Fruit fly (Drosophila melanogaster): Measurements from ENCODE around the gene Lsp1gamma.

Lsp1gamma gene

DNA sequence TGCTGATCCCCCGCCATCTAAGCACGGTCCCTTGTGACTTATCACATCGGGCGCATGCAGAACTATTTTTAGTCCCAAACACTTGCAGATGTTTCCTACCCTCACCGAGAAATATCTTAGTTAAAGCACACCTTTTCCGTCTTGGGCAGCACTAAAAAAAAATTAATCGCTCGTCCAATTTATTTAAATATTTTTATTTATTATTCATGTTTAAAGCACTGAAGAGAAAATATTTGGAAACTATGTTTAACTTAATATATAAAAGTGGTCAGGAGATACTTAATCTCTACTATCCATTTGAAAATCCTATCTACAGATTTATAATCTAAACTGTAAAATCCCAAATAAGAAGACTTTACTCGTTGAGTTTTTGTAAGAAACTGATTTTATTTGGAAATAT, 43.7 kb downstream of the Lsp1gamma start (continued):
- TF ChIP-seq dpn (GFP tag; optimal IDR thresholded peaks at IDR 0.05) (no peak), NC2β (GFP tag; optimal IDR thresholded peaks at IDR 0.05) (no peak), Ets97D (GFP tag; optimal IDR thresholded peaks at IDR 0.05) (no peak), ems (GFP tag; optimal IDR thresholded peaks at IDR 0.05) (no peak), Hr39 (optimal IDR thresholded peaks at IDR 0.05) (no peak), CG2875 (GFP tag; optimal IDR thresholded peaks at IDR 0.05) (peak; percentile 16), CG11504 (tag; optimal IDR thresholded peaks at IDR 0.05) (peak; percentile 66), dimm (GFP tag; IDR thresholded peaks at IDR 0.05) (no peak), slou (GFP tag; optimal IDR thresholded peaks at IDR 0.05) (no peak), Tbp (GFP tag; optimal IDR thresholded peaks at IDR 0.05) (no peak), dmrt11E (tag; optimal IDR thresholded peaks at IDR 0.05) (peak; percentile 70), psq (GFP tag; optimal IDR thresholded peaks at IDR 0.05) (no peak), tio (GFP tag; optimal IDR thresholded peaks at IDR 0.05) (no peak), Dfd (GFP tag; optimal IDR thresholded peaks at IDR 0.05) (no peak), CG18599 (GFP tag; optimal IDR thresholded peaks at IDR 0.05) (no peak), CG10321 (GFP tag; IDR thresholded peaks at IDR 0.05) (no peak), Aef1 (GFP tag; IDR thresholded peaks at IDR 0.05) (no peak), run (tag; optimal IDR thresholded peaks at IDR 0.05) (no peak), lov (optimal IDR thresholded peaks at IDR 0.05) (no peak), lov (GFP tag; IDR thresholded peaks at IDR 0.05) (no peak), CG31365 (tag; optimal IDR thresholded peaks at IDR 0.05) (no peak), Awh (GFP tag; IDR thresholded peaks at IDR 0.05) (peak; percentile 16; the same call in 1 of the 2 replicates), Taf1 (GFP tag; IDR thresholded peaks at IDR 0.05) (no peak), TFAM (GFP tag; optimal IDR thresholded peaks at IDR 0.05) (no peak), lmd (GFP tag; IDR thresholded peaks at IDR 0.05) (no peak), CG9437 (GFP tag; optimal IDR thresholded peaks at IDR 0.05) (peak; percentile 28), ken (GFP tag; IDR thresholded peaks at IDR 0.05) (no peak), CG31224 (GFP tag; IDR thresholded peaks at IDR 0.05) (no peak), CG10147 (GFP tag; optimal IDR thresholded peaks at IDR 0.05) (no peak), dati (GFP tag; IDR thresholded peaks at IDR 0.05) (no peak), Dip2 (GFP tag; IDR thresholded peaks at IDR 0.05) (no peak), CG10543 (GFP tag; optimal IDR thresholded peaks at IDR 0.05) (no peak), Dek (tag; optimal IDR thresholded peaks at IDR 0.05) (no peak), CG13775 (GFP tag; optimal IDR thresholded peaks at IDR 0.05) (no peak), CG13123 (GFP tag; optimal IDR thresholded peaks at IDR 0.05) (no peak), Gug (GFP tag; IDR thresholded peaks at IDR 0.05) (no peak), CG12391 (tag; optimal IDR thresholded peaks at IDR 0.05) (peak; percentile 62), prd (optimal IDR thresholded peaks at IDR 0.05) (no peak), prd (GFP tag; IDR thresholded peaks at IDR 0.05) (no peak), CG7786 (GFP tag; optimal IDR thresholded peaks at IDR 0.05) (no peak), CG13287 (GFP tag; IDR thresholded peaks at IDR 0.05; ENCODE audit: partially characterized antibody) (no peak), CG3281 (GFP tag; optimal IDR thresholded peaks at IDR 0.05) (no peak), CG12769 (tag; optimal IDR thresholded peaks at IDR 0.05) (no peak), CG2202 (tag; optimal IDR thresholded peaks at IDR 0.05) (peak; percentile 43), CG30403 (GFP tag; optimal IDR thresholded peaks at IDR 0.05) (peak; percentile 3), CG1233 (GFP tag; optimal IDR thresholded peaks at IDR 0.05) (no peak), pum (GFP tag; optimal IDR thresholded peaks at IDR 0.05) (no peak), oc (tag; optimal IDR thresholded peaks at IDR 0.05) (no peak), CHES-1-like (GFP tag; optimal IDR thresholded peaks at IDR 0.05) (no peak), slp2 (GFP tag; optimal IDR thresholded peaks at IDR 0.05) (no peak), CG9932 (GFP tag; IDR thresholded peaks at IDR 0.05) (no peak), rib (GFP tag; IDR thresholded peaks at IDR 0.05) (no peak), Fer3 (tag; optimal IDR thresholded peaks at IDR 0.05) (no peak), Bgb (GFP tag; IDR thresholded peaks at IDR 0.05; ENCODE audit: partially characterized antibody) (no peak)

All from whole organism, embryonic.